Fruit fly (Drosophila melanogaster): ENCODE results near the gene fne.

DNA sequence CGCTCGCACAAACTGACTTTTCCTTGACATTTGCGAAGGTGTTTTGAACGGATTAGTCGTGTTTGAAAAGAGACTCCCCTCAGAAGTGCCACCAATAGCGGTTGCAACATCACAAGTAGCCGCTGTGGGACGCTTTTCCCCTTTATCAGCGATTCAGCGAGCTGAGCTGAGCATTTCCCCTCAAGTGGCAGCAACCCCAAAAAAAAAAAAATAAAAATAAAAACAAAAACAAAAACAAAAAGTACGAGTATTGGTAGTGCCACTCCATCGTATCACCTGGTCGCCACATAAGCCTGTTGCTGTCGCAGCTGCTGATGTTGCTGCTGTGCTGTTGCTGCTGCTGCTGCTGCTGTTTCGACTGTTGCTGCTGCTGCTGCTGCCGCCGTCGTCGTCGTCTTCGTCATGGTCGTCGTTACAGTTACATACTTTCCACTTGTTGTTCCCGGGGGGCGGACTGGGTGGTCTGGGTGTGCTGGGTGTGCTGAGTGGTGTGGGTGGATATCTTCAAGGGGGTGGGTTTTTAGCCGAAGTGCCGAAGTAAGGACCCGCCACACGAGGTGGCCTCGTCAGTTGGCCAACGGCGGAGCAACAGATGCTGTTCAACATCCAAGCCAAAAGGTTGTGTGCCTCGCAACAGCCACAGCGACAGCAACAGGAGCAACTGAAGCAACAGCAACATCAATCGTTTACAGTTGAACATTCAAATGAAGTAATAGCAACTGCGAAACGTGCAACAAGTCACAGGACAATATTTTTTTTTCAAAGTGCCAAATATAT lies 70.9 kb downstream of the fne start, which contains the start of gene rsh:
- no peak for TF ChIP-seq pan (optimal IDR thresholded peaks at IDR 0.05)
- TF ChIP-seq Dll (optimal IDR thresholded peaks at IDR 0.05), result no peak
- no peak for TF ChIP-seq usp (GFP tag; optimal IDR thresholded peaks at IDR 0.05)
- TF ChIP-seq psq (optimal IDR thresholded peaks at IDR 0.05), result no peak
- no peak for TF ChIP-seq CG8478 (optimal IDR thresholded peaks at IDR 0.05)

Measured in whole organism.